Worm (Caenorhabditis elegans) whole organism, L4/young adult: ENCODE results near the gene moc-1.

ENCODE experiments used
- dao-5 ChIP-seq: sonication (generic microtip); optimal IDR thresholded peaks from 2 replicates; lab custom pipeline; 2016; ENCODE audit warnings: missing genotype, missing genetic modification characterization, moderate library complexity, missing compliant biosample characterization
- him-1 ChIP-seq: sonication (generic microtip); optimal IDR thresholded peaks from 2 replicates; lab custom pipeline; 2016; ENCODE audit warnings: missing genotype, missing genetic modification reagents, missing genetic modification characterization, missing compliant biosample characterization

ce11 chrX:10123015-10123414 is 15.4 kb downstream of the moc-1 start:
- no peak for TF ChIP-seq him-1 (tag; lab: Kevin White, UChicago)
- no peak for TF ChIP-seq dao-5 (tag; lab: Kevin White, UChicago)
